Worm (Caenorhabditis elegans) whole organism, midembryonic: ENCODE measurements around the gene dpy-31.

Source experiments
- flt-1 ChIP-seq: fragments of 200-800 bp; sonication (Bioruptor generic); IDR thresholded peaks from 2 replicates; pipeline ENCODE4 v1.3.6; 2022; ENCODE audit warnings: missing genetic modification characterization, missing compliant biosample characterization
- ztf-29 ChIP-seq: fragments of 200-800 bp; sonication (Bioruptor generic); IDR thresholded peaks from 2 replicates; pipeline ENCODE4 v1.3.6; 2022; ENCODE audit warnings: missing genetic modification reagents, missing genetic modification characterization, missing compliant biosample characterization

DNA sequence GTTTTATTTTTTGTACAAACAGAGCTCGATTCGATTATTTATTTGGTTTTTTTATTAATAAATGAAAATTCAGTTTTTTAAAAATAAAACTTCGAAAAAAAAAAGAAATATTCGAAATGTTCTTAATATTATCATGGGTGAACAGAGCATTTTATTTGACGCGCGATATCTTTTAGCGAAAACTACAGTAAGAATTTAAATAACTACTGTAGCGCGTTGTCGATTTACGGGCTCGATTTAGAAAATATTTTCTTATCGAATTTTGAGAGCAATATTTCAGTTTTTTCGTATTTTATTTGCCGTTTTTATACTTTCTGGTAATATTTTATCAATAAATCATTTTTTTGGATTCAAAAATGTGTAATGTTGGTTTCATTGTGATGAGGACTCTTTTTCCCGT is 19.1 kb downstream of the dpy-31 start:
- no peak for TF ChIP-seq ztf-29
- no peak for TF ChIP-seq flt-1 (GFP tag; lab: Robert Waterston, UW)
